Worm (Caenorhabditis elegans): ENCODE data around the gene C10E2.5.

The C10E2.5 gene

ce11 chrX:16724954-16725353 lies 29.4 kb downstream of the C10E2.5 start:
- TF ChIP-seq snpc-4 (tag; optimal IDR thresholded peaks at IDR 0.05) (no peak), drap-1 (GFP tag; optimal IDR thresholded peaks at IDR 0.05) (no peak), mep-1 (tag; optimal IDR thresholded peaks at IDR 0.05) (no peak), bed-3 (GFP tag; optimal IDR thresholded peaks at IDR 0.05) (no peak), blmp-1 (tag; optimal IDR thresholded peaks at IDR 0.05) (no peak), lin-32 (GFP tag; optimal IDR thresholded peaks at IDR 0.05) (no peak), nhr-76 (tag; optimal IDR thresholded peaks at IDR 0.05) (no peak), elt-1 (tag; optimal IDR thresholded peaks at IDR 0.05; ENCODE audit: borderline replicate concordance, insufficient read depth) (no peak), ztf-11 (tag; optimal IDR thresholded peaks at IDR 0.05) (no peak), pha-4 (tag; optimal IDR thresholded peaks at IDR 0.05) (no peak)

- TF ChIP-seq hlh-1 (tag; optimal IDR thresholded peaks at IDR 0.05) (no peak), ceh-39 (tag; optimal IDR thresholded peaks at IDR 0.05) (no peak), ceh-43 (GFP tag; optimal IDR thresholded peaks at IDR 0.05) (no peak), ztf-11 (tag; optimal IDR thresholded peaks at IDR 0.05) (no peak), lin-13 (tag; optimal IDR thresholded peaks at IDR 0.05) (no peak), ceh-83 (GFP tag; optimal IDR thresholded peaks at IDR 0.05) (no peak), zip-8 (tag; optimal IDR thresholded peaks at IDR 0.05) (no peak), nhr-76 (tag; optimal IDR thresholded peaks at IDR 0.05) (no peak), lsy-2 (tag; optimal IDR thresholded peaks at IDR 0.05) (no peak), bed-3 (GFP tag; optimal IDR thresholded peaks at IDR 0.05) (no peak), pha-4 (tag; optimal IDR thresholded peaks at IDR 0.05) (no peak), snpc-4 (tag; optimal IDR thresholded peaks at IDR 0.05) (no peak), sptf-1 (tag; optimal IDR thresholded peaks at IDR 0.05) (no peak), flh-1 (GFP tag; optimal IDR thresholded peaks at IDR 0.05) (no peak), unc-62 (GFP tag; optimal IDR thresholded peaks at IDR 0.05) (no peak), elt-1 (tag; optimal IDR thresholded peaks at IDR 0.05; ENCODE audit: borderline replicate concordance, insufficient read depth) (no peak), lin-32 (GFP tag; optimal IDR thresholded peaks at IDR 0.05) (no peak), ces-1 (GFP tag; optimal IDR thresholded peaks at IDR 0.05) (no peak)
Observed at ce11 chrX:16721930-16722329, 32.4 kb downstream of the C10E2.5 start.

ce11 chrX:16715938-16716337 lies 38.4 kb downstream of the C10E2.5 start:
- TF ChIP-seq ces-1 (GFP tag; optimal IDR thresholded peaks at IDR 0.05) (no peak), ceh-39 (tag; optimal IDR thresholded peaks at IDR 0.05) (no peak), nhr-237 (tag; optimal IDR thresholded peaks at IDR 0.05) (no peak), mab-5 (tag; optimal IDR thresholded peaks at IDR 0.05) (no peak), cnd-1 (tag; optimal IDR thresholded peaks at IDR 0.05) (no peak), lin-32 (GFP tag; optimal IDR thresholded peaks at IDR 0.05) (no peak)

ce11 chrX:16711381-16711780 lies 43.0 kb downstream of the C10E2.5 start, which contains the start of gene lgc-53:
lgc-53 (plus strand) TSS chrX:16711681.
- no peak for TF ChIP-seq nhr-28 (tag; optimal IDR thresholded peaks at IDR 0.05)

- no peak for TF ChIP-seq mls-2 (tag; optimal IDR thresholded peaks at IDR 0.05)
- TF ChIP-seq cnd-1 (tag; optimal IDR thresholded peaks at IDR 0.05), result no peak
- TF ChIP-seq bed-3 (GFP tag; optimal IDR thresholded peaks at IDR 0.05), result no peak
- TF ChIP-seq ceh-43 (GFP tag; optimal IDR thresholded peaks at IDR 0.05), result no peak
- TF ChIP-seq ztf-11 (tag; optimal IDR thresholded peaks at IDR 0.05), result no peak
- no peak for TF ChIP-seq pha-4 (tag; optimal IDR thresholded peaks at IDR 0.05)
- TF ChIP-seq sem-2 (GFP tag; optimal IDR thresholded peaks at IDR 0.05), result no peak
- TF ChIP-seq M03D4.4 (tag; optimal IDR thresholded peaks at IDR 0.05), result no peak
- TF ChIP-seq flh-1 (GFP tag; optimal IDR thresholded peaks at IDR 0.05), result no peak
- no peak for TF ChIP-seq snpc-4 (tag; optimal IDR thresholded peaks at IDR 0.05)
- TF ChIP-seq unc-120 (tag; optimal IDR thresholded peaks at IDR 0.05; ENCODE audit: poor library complexity, severe bottlenecking), result no peak
- TF ChIP-seq ces-1 (GFP tag; optimal IDR thresholded peaks at IDR 0.05), result no peak
- TF ChIP-seq nhr-2 (tag; optimal IDR thresholded peaks at IDR 0.05), result no peak
- TF ChIP-seq nhr-28 (tag; optimal IDR thresholded peaks at IDR 0.05), result no peak
Observed at ce11 chrX:16705607-16706006, 48.8 kb downstream of the C10E2.5 start.

- TF ChIP-seq drap-1 (GFP tag; optimal IDR thresholded peaks at IDR 0.05) (no peak), unc-39 (tag; optimal IDR thresholded peaks at IDR 0.05) (no peak), ztf-11 (tag; optimal IDR thresholded peaks at IDR 0.05) (no peak), lin-13 (tag; optimal IDR thresholded peaks at IDR 0.05) (no peak), mab-5 (tag; optimal IDR thresholded peaks at IDR 0.05) (no peak), nhr-237 (tag; optimal IDR thresholded peaks at IDR 0.05) (no peak), mls-2 (tag; optimal IDR thresholded peaks at IDR 0.05) (no peak), zip-8 (tag; optimal IDR thresholded peaks at IDR 0.05) (no peak), mep-1 (tag; optimal IDR thresholded peaks at IDR 0.05) (no peak), sem-2 (GFP tag; optimal IDR thresholded peaks at IDR 0.05) (no peak), pha-4 (tag; optimal IDR thresholded peaks at IDR 0.05) (peak; percentile 63), flh-1 (GFP tag; optimal IDR thresholded peaks at IDR 0.05) (no peak), ces-1 (GFP tag; optimal IDR thresholded peaks at IDR 0.05) (peak; percentile 45), nhr-76 (tag; optimal IDR thresholded peaks at IDR 0.05) (no peak), unc-120 (tag; optimal IDR thresholded peaks at IDR 0.05; ENCODE audit: poor library complexity, severe bottlenecking) (no peak), lsy-2 (tag; optimal IDR thresholded peaks at IDR 0.05) (no peak), unc-62 (GFP tag; optimal IDR thresholded peaks at IDR 0.05) (peak; percentile 26), M03D4.4 (tag; optimal IDR thresholded peaks at IDR 0.05) (no peak)
Observed at ce11 chrX:16704086-16704485, 50.3 kb downstream of the C10E2.5 start.
